Worm (Caenorhabditis elegans) whole organism, L4 larva: ENCODE measurements around the gene T26G10.5.

Experiments used
- F37D6.2 ChIP-seq: sonication (generic microtip); optimal IDR thresholded peaks from 2 replicates; lab custom pipeline; 2016; ENCODE audit warnings: mild to moderate bottlenecking, missing genetic modification characterization, missing compliant biosample characterization
- F49E8.2 ChIP-seq: sonication (generic microtip); optimal IDR thresholded peaks from 2 replicates; lab custom pipeline; 2016; ENCODE audit warnings: missing compliant biosample characterization, mild to moderate bottlenecking, missing genetic modification characterization, borderline replicate concordance
- T20F7.1 ChIP-seq: fragments of 200-800 bp; sonication (Bioruptor generic); optimal IDR thresholded peaks from 2 replicates; lab custom pipeline; 2018; ENCODE audit warnings: mild to moderate bottlenecking, missing genetic modification characterization, missing compliant biosample characterization
- T26A8.4 ChIP-seq: fragments of 200-800 bp; sonication (Bioruptor generic); IDR thresholded peaks from 2 replicates; pipeline ENCODE4 v1.3.6; 2022; ENCODE audit warnings: missing genetic modification characterization, missing compliant biosample characterization
- ZK337.2 ChIP-seq: fragments of 200-800 bp; sonication (Bioruptor generic); IDR thresholded peaks from 2 replicates; pipeline ENCODE4 v1.3.6; 2022; ENCODE audit warnings: missing genetic modification reagents, missing genetic modification characterization, missing compliant biosample characterization
- aha-1 ChIP-seq: fragments of 150-350 bp; peaks from one replicate; lab custom pipeline; 2014; ENCODE audit warnings: missing biosample characterization, missing genetic modification characterization
- arid-1 ChIP-seq: fragments of 200-800 bp; sonication (Bioruptor generic); conservative IDR thresholded peaks from 2 replicates; pipeline ENCODE4 v1.3.6; 2022; ENCODE audit warnings: missing genetic modification reagents, missing genetic modification characterization, missing compliant biosample characterization
- ceh-62 ChIP-seq: sonication (generic microtip); optimal IDR thresholded peaks from 2 replicates; lab custom pipeline; 2017; ENCODE audit warnings: missing biosample characterization, missing genetic modification characterization
- ces-1 ChIP-seq: fragments of 150-350 bp; sonication (generic microtip); optimal IDR thresholded peaks from 4 replicates; lab custom pipeline; 2014; ENCODE audit warnings: missing biosample characterization, missing genetic modification reagents, missing genetic modification characterization
- cey-2 ChIP-seq: sonication (generic microtip); optimal IDR thresholded peaks from 3 replicates; lab custom pipeline; 2017; ENCODE audit warnings: missing genetic modification characterization, mild to moderate bottlenecking, missing compliant biosample characterization, antibody characterized with exemption, borderline replicate concordance; ENCODE audit not compliant: insufficient read depth
- ctbp-1 ChIP-seq: fragments of 200-800 bp; sonication (Bioruptor generic); IDR thresholded peaks from 2 replicates; pipeline ENCODE4 v1.3.6; 2022; ENCODE audit warnings: missing genetic modification reagents, missing genetic modification characterization, missing compliant biosample characterization
- daf-16 ChIP-seq, 3 experiments: sonication (generic microtip); optimal IDR thresholded peaks; 2 replicates each; lab custom pipeline; 2016 to 2017; ENCODE audit warnings: missing genetic modification characterization in 3 of 3, missing genetic modification reagents in 3 of 3, mild to moderate bottlenecking in 2 of 3, missing compliant biosample characterization in 2 of 3, missing biosample characterization in 1 of 3, moderate library complexity in 1 of 3
- dmd-6 ChIP-seq: fragments of 200-800 bp; sonication (Bioruptor generic); IDR thresholded peaks from 2 replicates; pipeline ENCODE4 v1.3.6; 2022; ENCODE audit warnings: missing genetic modification reagents, missing genetic modification characterization, missing compliant biosample characterization
- duxl-1 ChIP-seq: sonication (generic microtip); optimal IDR thresholded peaks from 2 replicates; lab custom pipeline; 2016; ENCODE audit warnings: mild to moderate bottlenecking, missing genetic modification characterization, moderate library complexity, missing compliant biosample characterization; ENCODE audit not compliant: poor library complexity
- dve-1 ChIP-seq: sonication (generic microtip); optimal IDR thresholded peaks from 2 replicates; lab custom pipeline; 2017; ENCODE audit warnings: antibody characterized with exemption, mild to moderate bottlenecking, missing genetic modification characterization, missing compliant biosample characterization; ENCODE audit not compliant: insufficient read depth
- egl-27 ChIP-seq: sonication (generic microtip); optimal IDR thresholded peaks from 3 replicates; lab custom pipeline; 2017; ENCODE audit warnings: missing biosample characterization, missing genetic modification reagents, missing genetic modification characterization
- gei-8 ChIP-seq: fragments of 200-800 bp; sonication (Bioruptor generic); optimal IDR thresholded peaks from 2 replicates; lab custom pipeline; 2018; ENCODE audit warnings: mild to moderate bottlenecking, missing genetic modification characterization, missing compliant biosample characterization
- hlh-11 ChIP-seq: fragments of 200-800 bp; sonication (Bioruptor generic); optimal IDR thresholded peaks from 2 replicates; lab custom pipeline; 2018; ENCODE audit warnings: mild to moderate bottlenecking, missing genetic modification characterization, missing compliant biosample characterization
- jun-1 ChIP-seq: fragments of 150-350 bp; optimal IDR thresholded peaks from 2 replicates; lab custom pipeline; 2014; ENCODE audit warnings: missing biosample characterization, missing genetic modification reagents, missing genetic modification characterization
- lin-15B ChIP-seq: fragments of 150-350 bp; sonication (generic microtip); optimal IDR thresholded peaks from 3 replicates; lab custom pipeline; 2014; ENCODE audit warnings: missing biosample characterization, missing genetic modification characterization
- lin-29 ChIP-seq: fragments of 200-800 bp; sonication (Bioruptor generic); IDR thresholded peaks from 2 replicates; pipeline ENCODE4 v1.3.6; 2022; ENCODE audit warnings: missing genetic modification reagents, missing genetic modification characterization, missing compliant biosample characterization
- lin-38 ChIP-seq: fragments of 200-800 bp; sonication (Bioruptor generic); IDR thresholded peaks from 2 replicates; pipeline ENCODE4 v1.3.6; 2022; ENCODE audit warnings: missing genetic modification reagents, missing genetic modification characterization, missing compliant biosample characterization
- lir-3 ChIP-seq: sonication (generic microtip); optimal IDR thresholded peaks from 2 replicates; lab custom pipeline; 2016; ENCODE audit warnings: mild to moderate bottlenecking, missing genetic modification characterization, missing compliant biosample characterization
- lsy-2 ChIP-seq, 2 experiments: fragments of 150-350 bp in 1 of 2; sonication (generic microtip) in 1 of 2; optimal IDR thresholded peaks; 2 replicates each; lab custom pipeline; 2014 to 2017; ENCODE audit warnings: missing biosample characterization in 2 of 2, missing genetic modification characterization in 2 of 2
- madf-9 ChIP-seq: fragments of 200-800 bp; sonication (Bioruptor generic); conservative IDR thresholded peaks from 2 replicates; pipeline ENCODE4 v1.3.6; 2022; ENCODE audit warnings: missing genetic modification reagents, missing genetic modification characterization, missing compliant biosample characterization
- mdl-1 ChIP-seq, 2 experiments: fragments of 150-350 bp in 1 of 2; sonication (generic microtip) in 1 of 2; optimal IDR thresholded peaks; 2 replicates each; lab custom pipeline; 2014 to 2017; ENCODE audit warnings: missing biosample characterization in 2 of 2, missing genetic modification characterization in 2 of 2
- mep-1 ChIP-seq: fragments of 150-350 bp; sonication (generic microtip); optimal IDR thresholded peaks from 3 replicates; lab custom pipeline; 2014; ENCODE audit warnings: missing biosample characterization, missing genetic modification characterization
- mes-2 ChIP-seq: sonication (generic microtip); optimal IDR thresholded peaks from 2 replicates; lab custom pipeline; 2016; ENCODE audit warnings: missing genotype, mild to moderate bottlenecking, missing genetic modification characterization, missing compliant biosample characterization; ENCODE audit not compliant: poor library complexity, severe bottlenecking
- mxl-2 ChIP-seq: fragments of 200-800 bp; sonication (Bioruptor generic); conservative IDR thresholded peaks from 2 replicates; pipeline ENCODE4 v1.3.6; 2022; ENCODE audit warnings: missing genetic modification reagents, missing genetic modification characterization, missing compliant biosample characterization
- nhr-102 ChIP-seq: sonication (generic microtip); optimal IDR thresholded peaks from 2 replicates; lab custom pipeline; 2016; ENCODE audit warnings: mild to moderate bottlenecking, missing genetic modification characterization, moderate library complexity, missing compliant biosample characterization
- nhr-11 ChIP-seq: fragments of 150-350 bp; optimal IDR thresholded peaks from 2 replicates; lab custom pipeline; 2014; ENCODE audit warnings: missing biosample characterization, missing genetic modification characterization
- nhr-111 ChIP-seq: fragments of 200-800 bp; sonication (Bioruptor generic); optimal IDR thresholded peaks from 2 replicates; lab custom pipeline; 2018; ENCODE audit warnings: mild to moderate bottlenecking, missing genetic modification characterization, missing compliant biosample characterization
- nhr-28 ChIP-seq: fragments of 150-350 bp; optimal IDR thresholded peaks from 2 replicates; lab custom pipeline; 2014; ENCODE audit warnings: missing biosample characterization, missing genetic modification characterization
- nhr-48 ChIP-seq: sonication (generic microtip); optimal IDR thresholded peaks from 2 replicates; lab custom pipeline; 2016; ENCODE audit warnings: mild to moderate bottlenecking, missing genetic modification characterization, missing compliant biosample characterization
- nhr-77 ChIP-seq: fragments of 150-350 bp; optimal IDR thresholded peaks from 2 replicates; lab custom pipeline; 2014; ENCODE audit warnings: missing biosample characterization, missing genetic modification characterization
- php-3 ChIP-seq: fragments of 200-800 bp; sonication (Bioruptor generic); IDR thresholded peaks from 2 replicates; pipeline ENCODE4 v1.3.6; 2022; ENCODE audit warnings: missing genetic modification reagents, missing genetic modification characterization, missing compliant biosample characterization
- pqm-1 ChIP-seq: sonication (generic microtip); optimal IDR thresholded peaks from 2 replicates; lab custom pipeline; 2017; ENCODE audit warnings: missing biosample characterization, missing genetic modification characterization
- rbr-2 ChIP-seq: sonication (generic microtip); optimal IDR thresholded peaks from 2 replicates; lab custom pipeline; 2016; ENCODE audit warnings: missing genotype, missing genetic modification characterization, missing compliant biosample characterization
- sdz-12 ChIP-seq: fragments of 200-800 bp; sonication (Bioruptor generic); optimal IDR thresholded peaks from 2 replicates; lab custom pipeline; 2018; ENCODE audit warnings: mild to moderate bottlenecking, missing genetic modification characterization, missing compliant biosample characterization
- snpc-4 ChIP-seq: fragments of 150-350 bp; optimal IDR thresholded peaks from 2 replicates; lab custom pipeline; 2014; ENCODE audit warnings: missing biosample characterization, missing genetic modification characterization
- spr-3 ChIP-seq: fragments of 200-800 bp; sonication (Bioruptor generic); optimal IDR thresholded peaks from 2 replicates; lab custom pipeline; 2018; ENCODE audit warnings: mild to moderate bottlenecking, missing genetic modification characterization, missing compliant biosample characterization
- tag-97 ChIP-seq: fragments of 200-800 bp; sonication (Bioruptor generic); IDR thresholded peaks from 2 replicates; pipeline ENCODE4 v1.3.6; 2022; ENCODE audit warnings: missing genetic modification characterization, missing compliant biosample characterization
- unc-62 ChIP-seq, 3 experiments: fragments of 150-350 bp in 1 of 3; sonication (generic microtip); optimal IDR thresholded peaks in 2 of 3; peaks in 1 of 3; 1 replicate in 1 of 3; 2 replicates in 2 of 3; lab custom pipeline; 2014 to 2017; ENCODE audit warnings: missing biosample characterization in 3 of 3, missing genetic modification characterization in 3 of 3, missing genetic modification reagents in 3 of 3, missing genotype in 1 of 3
- zfp-2 ChIP-seq: sonication (generic microtip); optimal IDR thresholded peaks from 2 replicates; lab custom pipeline; 2016; ENCODE audit warnings: mild to moderate bottlenecking, missing genetic modification characterization, missing compliant biosample characterization
- zfp-3 ChIP-seq: fragments of 200-800 bp; sonication (Bioruptor generic); conservative IDR thresholded peaks from 2 replicates; pipeline ENCODE4 v1.3.6; 2022; ENCODE audit warnings: missing genetic modification reagents, missing genetic modification characterization, missing compliant biosample characterization
- zip-2 ChIP-seq: fragments of 150-350 bp; optimal IDR thresholded peaks from 2 replicates; lab custom pipeline; 2014; ENCODE audit warnings: missing biosample characterization, missing genetic modification characterization
- ztf-11 ChIP-seq: fragments of 150-350 bp; optimal IDR thresholded peaks from 2 replicates; lab custom pipeline; 2014; ENCODE audit warnings: missing biosample characterization, missing genetic modification characterization
- ztf-7 ChIP-seq: fragments of 150-350 bp; optimal IDR thresholded peaks from 2 replicates; lab custom pipeline; 2014; ENCODE audit warnings: missing biosample characterization, missing genetic modification characterization

Gene T26G10.5

ce11 chrIII:9426301-9426700 lies at the start of gene T26G10.5:
T26G10.5 (minus strand) TSS chrIII:9426401.
- TF ChIP-seq nhr-111 (GFP tag; lab: Kevin White, UChicago) (no peak), mdl-1 (tag; optimal IDR thresholded peaks at IDR 0.05; lab: Kevin White, UChicago) (no peak), snpc-4 (tag; lab: Kevin White, UChicago) (no peak), ctbp-1 (GFP tag; lab: Robert Waterston, UW) (no peak), ZK337.2 (no peak), gei-8 (GFP tag; lab: Kevin White, UChicago) (no peak), cey-2 (tag; lab: Kevin White, UChicago) (no peak), sdz-12 (no peak), F37D6.2 (tag; lab: Kevin White, UChicago) (no peak)
- TF ChIP-seq, all 104 proteins: peak for 0

ce11 chrIII:9474501-9474900 lies 48.3 kb upstream of the T26G10.5 start:
- TF ChIP-seq lin-38 (no peak), ztf-11 (tag; lab: Kevin White, UChicago) (no peak), mep-1 (peak; percentile 37), pqm-1 (tag; lab: Kevin White, UChicago) (peak; percentile 89), nhr-77 (tag; lab: Kevin White, UChicago) (peak; percentile 35), aha-1 (tag; lab: Kevin White, UChicago) (no peak), ces-1 (no peak), ceh-62 (no peak), arid-1 (GFP tag; lab: Robert Waterston, UW) (no peak), F49E8.2 (tag; lab: Kevin White, UChicago) (no peak), madf-9 (no peak), nhr-11 (tag; lab: Kevin White, UChicago) (no peak), dmd-6 (GFP tag; lab: Robert Waterston, UW) (peak; percentile 77), mxl-2 (GFP tag; lab: Robert Waterston, UW) (no peak), rbr-2 (tag; lab: Kevin White, UChicago) (no peak), lir-3 (tag; lab: Kevin White, UChicago) (no peak), zfp-2 (tag; lab: Kevin White, UChicago) (no peak), spr-3 (GFP tag; lab: Kevin White, UChicago) (no peak), zfp-3 (GFP tag; lab: Robert Waterston, UW) (no peak), ctbp-1 (GFP tag; lab: Robert Waterston, UW) (no peak), lin-29 (GFP tag; lab: Robert Waterston, UW) (no peak), tag-97 (GFP tag; lab: Robert Waterston, UW) (no peak), unc-62 (GFP tag; optimal IDR thresholded peaks at IDR 0.05 in 1 of 2; lab: Kevin White, UChicago) (peak in 1 of 2 experiments; percentile 19), unc-62 (tag; optimal IDR thresholded peaks at IDR 0.05; lab: Kevin White, UChicago) (no peak), lsy-2 (tag; optimal IDR thresholded peaks at IDR 0.05; lab: Kevin White, UChicago) (no peak), duxl-1 (tag; lab: Kevin White, UChicago) (peak; percentile 10), snpc-4 (tag; lab: Kevin White, UChicago) (no peak), hlh-11 (peak; percentile 71), jun-1 (no peak), lin-15B (tag; lab: Kevin White, UChicago) (no peak), nhr-28 (peak; percentile 74), php-3 (GFP tag; lab: Robert Waterston, UW) (no peak), sdz-12 (no peak), nhr-102 (tag; lab: Kevin White, UChicago) (no peak), ztf-7 (tag; lab: Kevin White, UChicago) (no peak), T26A8.4 (no peak), mes-2 (peak; percentile 36), daf-16 (GFP tag; optimal IDR thresholded peaks at IDR 0.05; lab: Kevin White, UChicago) (no peak), daf-16 (tag; optimal IDR thresholded peaks at IDR 0.05; lab: Kevin White, UChicago) (peak; percentile 2), dve-1 (tag; lab: Kevin White, UChicago) (peak; percentile 26), zip-2 (tag; lab: Kevin White, UChicago) (no peak), egl-27 (tag; lab: Kevin White, UChicago) (no peak), nhr-111 (GFP tag; lab: Kevin White, UChicago) (no peak), T20F7.1 (GFP tag; lab: Kevin White, UChicago) (no peak), nhr-48 (peak; percentile 40)
